Worm (Caenorhabditis elegans): ENCODE results near the gene srh-118.

Gene srh-118

DNA sequence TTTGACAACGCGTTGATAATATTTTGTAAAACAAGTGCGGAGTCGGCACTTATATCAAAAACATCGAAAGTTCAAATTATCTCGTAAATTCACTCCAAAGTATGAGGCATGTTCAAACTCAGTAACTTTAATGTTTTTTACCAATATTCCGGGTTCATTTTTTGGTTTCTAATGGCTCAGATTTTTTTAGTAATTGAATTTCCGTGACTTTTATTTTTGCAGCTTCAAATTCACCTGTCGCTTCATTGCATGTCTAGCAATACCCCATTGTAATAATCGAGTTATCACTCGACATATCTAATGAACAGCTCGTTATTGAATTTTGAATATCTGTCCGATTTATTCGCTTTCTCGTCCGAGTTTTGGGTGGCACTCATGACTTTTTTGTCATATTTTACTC, 31.8 kb upstream of the srh-118 start, which contains the start of gene srz-90:
srz-90 (plus strand) TSS at position 301 of the 400 bp plus-strand sequence.
- TF ChIP-seq lin-13 (GFP tag; optimal IDR thresholded peaks at IDR 0.05), result no peak
- no peak for TF ChIP-seq pag-3 (tag; optimal IDR thresholded peaks at IDR 0.05; ENCODE audit: borderline replicate concordance, insufficient read depth)
- TF ChIP-seq grh-1 (GFP tag; IDR thresholded peaks at IDR 0.05), result no peak
- no peak for TF ChIP-seq fkh-4 (tag; optimal IDR thresholded peaks at IDR 0.05; ENCODE audit: borderline replicate concordance)
- no peak for TF ChIP-seq C34B4.2 (tag; optimal IDR thresholded peaks at IDR 0.05)
- TF ChIP-seq nhr-90 (tag; optimal IDR thresholded peaks at IDR 0.05; ENCODE audit: poor library complexity), result no peak
- TF ChIP-seq swsn-7 (tag; optimal IDR thresholded peaks at IDR 0.05), result no peak
- no peak for TF ChIP-seq elt-3 (tag; optimal IDR thresholded peaks at IDR 0.05)
- no peak for TF ChIP-seq hpl-2 (GFP tag; optimal IDR thresholded peaks at IDR 0.05)
- no peak for TF ChIP-seq snu-23 (GFP tag; optimal IDR thresholded peaks at IDR 0.05)
- no peak for TF ChIP-seq ceh-82 (tag; optimal IDR thresholded peaks at IDR 0.05)
- no peak for TF ChIP-seq isw-1 (GFP tag; IDR thresholded peaks at IDR 0.05)
- no peak for TF ChIP-seq egl-27 (tag; optimal IDR thresholded peaks at IDR 0.05)
- TF ChIP-seq mef-2 (tag; optimal IDR thresholded peaks at IDR 0.05), result no peak
- TF ChIP-seq rnt-1 (tag; optimal IDR thresholded peaks at IDR 0.05), result no peak
- TF ChIP-seq ceh-90 (tag; optimal IDR thresholded peaks at IDR 0.05), result no peak
- TF ChIP-seq unc-30 (tag; optimal IDR thresholded peaks at IDR 0.05), result no peak
- no peak for TF ChIP-seq nhr-12 (tag; optimal IDR thresholded peaks at IDR 0.05)
- no peak for TF ChIP-seq alr-1 (tag; optimal IDR thresholded peaks at IDR 0.05; ENCODE audit: borderline replicate concordance)
- TF ChIP-seq unc-130 (tag; optimal IDR thresholded peaks at IDR 0.05), result no peak

DNA sequence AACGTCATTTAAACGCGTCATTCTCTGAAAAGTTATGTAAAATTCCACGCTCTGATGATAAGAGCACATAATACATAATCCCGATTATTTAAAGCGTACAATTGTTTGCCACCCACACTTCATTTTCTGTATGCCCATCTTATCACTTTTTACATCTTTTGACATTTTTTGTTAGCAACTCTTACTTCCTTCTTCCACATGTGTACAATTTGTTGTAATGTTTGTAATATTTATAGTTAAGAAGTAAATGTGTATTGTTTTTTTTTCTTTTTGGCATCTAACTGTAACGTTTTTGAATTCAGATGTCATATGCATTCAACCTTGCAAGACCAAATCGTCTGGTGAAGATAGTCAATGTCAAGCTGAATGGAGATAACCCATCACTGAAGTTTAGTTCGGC, 24.8 kb upstream of the srh-118 start, which contains the start of gene fbxa-136:
fbxa-136 (plus strand) TSS at position 301 of the 400 bp plus-strand sequence.
- TF ChIP-seq irx-1 (tag; optimal IDR thresholded peaks at IDR 0.05), result no peak
- TF ChIP-seq pax-3 (tag; optimal IDR thresholded peaks at IDR 0.05), result no peak
- no peak for TF ChIP-seq nhr-90 (tag; optimal IDR thresholded peaks at IDR 0.05; ENCODE audit: poor library complexity)
- no peak for TF ChIP-seq snu-23 (GFP tag; optimal IDR thresholded peaks at IDR 0.05)
- TF ChIP-seq aly-2 (tag; optimal IDR thresholded peaks at IDR 0.05), result no peak
- no peak for TF ChIP-seq ceh-63 (GFP tag; optimal IDR thresholded peaks at IDR 0.05)
- no peak for TF ChIP-seq nhr-19 (GFP tag; conservative IDR thresholded peaks at IDR 0.05)
- no peak for TF ChIP-seq lin-14 (GFP tag; optimal IDR thresholded peaks at IDR 0.05)
- TF ChIP-seq swsn-7 (tag; optimal IDR thresholded peaks at IDR 0.05), result no peak
- TF ChIP-seq C16A3.4 (tag; optimal IDR thresholded peaks at IDR 0.05), result no peak
- no peak for TF ChIP-seq C04F5.9 (tag; optimal IDR thresholded peaks at IDR 0.05)
- no peak for TF ChIP-seq zip-4 (GFP tag; optimal IDR thresholded peaks at IDR 0.05)
- TF ChIP-seq nhr-76 (tag; optimal IDR thresholded peaks at IDR 0.05), result no peak
- TF ChIP-seq rnt-1 (tag; optimal IDR thresholded peaks at IDR 0.05), result no peak
- TF ChIP-seq lsy-2 (tag; optimal IDR thresholded peaks at IDR 0.05), result no peak
- no peak for TF ChIP-seq unc-98 (GFP tag; IDR thresholded peaks at IDR 0.05)

DNA sequence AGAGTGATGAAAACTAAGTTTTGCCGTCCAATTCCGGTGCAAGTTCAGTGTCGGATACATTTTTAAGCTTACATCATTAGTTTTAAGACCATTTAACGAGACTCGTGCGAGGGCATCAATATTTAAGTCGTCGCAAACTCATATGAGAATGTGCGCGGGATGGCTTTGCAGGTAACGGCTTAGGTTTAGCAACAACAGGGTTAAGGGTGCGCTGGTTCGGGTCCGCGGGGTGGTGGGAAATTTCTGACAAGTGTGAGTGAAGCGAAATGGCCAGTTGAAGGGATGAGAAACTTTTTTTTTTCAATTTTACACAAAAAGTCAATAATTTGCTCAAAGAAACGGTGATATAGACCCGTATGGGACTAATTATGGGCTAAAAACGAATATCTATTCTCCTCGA, 17.9 kb upstream of the srh-118 start:
- TF ChIP-seq egl-13 (tag; optimal IDR thresholded peaks at IDR 0.05) (no peak), snpc-4 (tag; optimal IDR thresholded peaks at IDR 0.05) (no peak), jun-1 (tag; optimal IDR thresholded peaks at IDR 0.05) (no peak), lir-3 (tag; optimal IDR thresholded peaks at IDR 0.05; ENCODE audit: poor library complexity) (no peak), nhr-85 (tag) (no peak), unc-130 (tag; optimal IDR thresholded peaks at IDR 0.05) (no peak), nhr-19 (GFP tag; conservative IDR thresholded peaks at IDR 0.05) (no peak), fkh-10 (GFP tag; optimal IDR thresholded peaks at IDR 0.05) (no peak), aly-2 (tag; optimal IDR thresholded peaks at IDR 0.05) (no peak), ceh-63 (GFP tag; optimal IDR thresholded peaks at IDR 0.05) (no peak), ets-5 (GFP tag; IDR thresholded peaks at IDR 0.05) (no peak), ces-1 (GFP tag; optimal IDR thresholded peaks at IDR 0.05) (no peak)
